Worm (Caenorhabditis elegans) whole organism, early embryonic: Measurements from ENCODE around the gene dhhc-13.

Experiments
- B0310.2 ChIP-seq: sonication (generic microtip); optimal IDR thresholded peaks from 2 replicates; lab custom pipeline; 2016; ENCODE audit warnings: mild to moderate bottlenecking, missing genetic modification characterization, missing compliant biosample characterization
- F13C5.2 ChIP-seq: sonication (generic microtip); optimal IDR thresholded peaks from 2 replicates; lab custom pipeline; 2017; ENCODE audit warnings: mild to moderate bottlenecking, missing genetic modification characterization, inconsistent platforms, missing compliant biosample characterization
- aly-1 ChIP-seq: sonication (generic microtip); optimal IDR thresholded peaks from 2 replicates; lab custom pipeline; 2016; ENCODE audit warnings: missing genetic modification characterization, missing compliant biosample characterization
- ama-1 ChIP-seq: fragments of 150-350 bp; optimal IDR thresholded peaks from 2 replicates; lab custom pipeline; 2014
- flt-1 ChIP-seq: fragments of 200-800 bp; sonication (Bioruptor generic); IDR thresholded peaks from 2 replicates; pipeline ENCODE4 v1.3.6; 2022; ENCODE audit warnings: missing genetic modification characterization, missing compliant biosample characterization
- hmg-4 ChIP-seq: fragments of 200-800 bp; sonication (Bioruptor generic); optimal IDR thresholded peaks from 2 replicates; lab custom pipeline; 2018; ENCODE audit warnings: mild to moderate bottlenecking, missing genetic modification characterization, missing compliant biosample characterization
- pes-1 ChIP-seq: fragments of 200-800 bp; sonication (Bioruptor generic); IDR thresholded peaks from 2 replicates; pipeline ENCODE4 v1.3.6; 2022; ENCODE audit warnings: missing genetic modification reagents, missing genetic modification characterization, missing compliant biosample characterization
- scrt-1 ChIP-seq: fragments of 200-800 bp; sonication (Bioruptor generic); IDR thresholded peaks from 2 replicates; pipeline ENCODE4 v1.3.6; 2022; ENCODE audit warnings: missing genetic modification characterization, missing compliant biosample characterization
- sea-1 ChIP-seq: fragments of 200-800 bp; sonication (Bioruptor generic); conservative IDR thresholded peaks from 2 replicates; pipeline ENCODE4 v1.3.6; 2022; ENCODE audit warnings: missing genetic modification characterization, missing compliant biosample characterization
- tbx-11 ChIP-seq: fragments of 200-800 bp; sonication (Bioruptor generic); IDR thresholded peaks from 2 replicates; pipeline ENCODE4 v1.3.6; 2022; ENCODE audit warnings: missing genetic modification characterization, missing compliant biosample characterization
- tbx-37 ChIP-seq: fragments of 200-800 bp; sonication (Bioruptor generic); conservative IDR thresholded peaks from 2 replicates; pipeline ENCODE4 v1.3.6; 2022; ENCODE audit warnings: missing genetic modification reagents, missing genetic modification characterization, missing compliant biosample characterization
- tra-4 ChIP-seq: sonication (generic microtip); optimal IDR thresholded peaks from 2 replicates; lab custom pipeline; 2017; ENCODE audit warnings: missing genetic modification characterization, missing compliant biosample characterization

DNA sequence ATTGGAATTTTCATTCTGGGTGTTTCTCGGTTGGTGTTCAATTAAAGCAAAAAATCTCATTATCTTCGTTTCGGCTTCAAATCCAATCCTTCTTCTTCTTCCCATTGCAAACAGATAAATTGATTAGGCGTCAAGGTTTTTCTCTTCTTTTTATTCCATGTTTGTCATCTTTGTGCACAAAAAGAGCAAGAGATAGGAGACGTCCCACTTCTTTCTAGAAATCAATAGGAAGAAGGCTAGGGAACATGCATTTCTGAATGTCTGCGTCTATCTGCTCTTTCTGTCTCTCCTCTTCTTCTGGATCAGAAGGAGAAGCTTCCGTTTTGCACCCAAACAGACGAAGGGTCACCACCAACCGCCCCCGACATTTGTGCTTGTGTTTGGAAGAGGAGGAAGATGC, 35.8 kb downstream of the dhhc-13 start:
- TF ChIP-seq F13C5.2 (tag; lab: Kevin White, UChicago) (no peak), sea-1 (no peak), tbx-37 (GFP tag; lab: Robert Waterston, UW) (no peak), ama-1 (lab: Kevin White, UChicago) (no peak), tra-4 (tag; lab: Kevin White, UChicago) (no peak), tbx-11 (no peak), flt-1 (GFP tag; lab: Robert Waterston, UW) (no peak), hmg-4 (GFP tag; lab: Kevin White, UChicago) (no peak), scrt-1 (GFP tag; lab: Robert Waterston, UW) (no peak), B0310.2 (tag; lab: Kevin White, UChicago) (no peak), aly-1 (tag; lab: Kevin White, UChicago) (no peak), pes-1 (GFP tag; lab: Robert Waterston, UW) (no peak)
